Worm (Caenorhabditis elegans): ENCODE results near the gene enee-1.

DNA sequence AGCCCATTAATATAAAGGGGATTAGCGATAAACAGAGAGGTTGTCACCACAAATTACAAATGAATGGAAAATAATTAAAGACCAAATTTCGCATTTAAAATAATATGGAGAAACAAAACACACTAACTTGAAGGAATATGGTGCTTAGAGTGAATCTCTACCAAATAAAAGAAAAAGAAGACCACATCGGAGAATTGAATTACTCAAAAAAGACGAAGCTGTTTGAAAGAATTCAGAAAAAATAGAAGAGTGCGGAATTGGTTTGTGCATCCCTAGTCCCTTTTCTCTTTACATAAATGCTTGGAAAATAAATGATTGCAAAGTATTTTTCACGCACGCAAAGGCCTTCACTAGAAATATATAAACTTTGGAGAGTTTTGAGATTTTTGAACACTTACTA lies 49.4 kb downstream of the enee-1 start:
- TF ChIP-seq lin-35 (GFP tag; optimal IDR thresholded peaks at IDR 0.05) (no peak), unc-86 (tag; optimal IDR thresholded peaks at IDR 0.05) (no peak), mep-1 (tag; optimal IDR thresholded peaks at IDR 0.05) (no peak)
